Worm (Caenorhabditis elegans) whole organism, mixed stage, embryonic: ENCODE results near the gene clec-229.

ENCODE experiments used
- bed-3 ChIP-seq: fragments of 200-800 bp; sonication (Bioruptor generic); optimal IDR thresholded peaks from 3 replicates; lab custom pipeline; 2018; ENCODE audit warnings: mild to moderate bottlenecking, missing genetic modification characterization, moderate library complexity, missing compliant biosample characterization
- ceh-83 ChIP-seq: fragments of 200-800 bp; sonication (Bioruptor generic); optimal IDR thresholded peaks from 2 replicates; lab custom pipeline; 2018; ENCODE audit warnings: mild to moderate bottlenecking, missing genetic modification characterization, missing compliant biosample characterization
- ces-1 ChIP-seq: fragments of 150-350 bp; optimal IDR thresholded peaks from 2 replicates; lab custom pipeline; 2014; ENCODE audit warnings: missing biosample characterization, missing genetic modification reagents, missing genetic modification characterization
- lsy-2 ChIP-seq: fragments of 150-350 bp; optimal IDR thresholded peaks from 2 replicates; lab custom pipeline; 2014; ENCODE audit warnings: missing biosample characterization, missing genetic modification characterization
- mab-5 ChIP-seq: fragments of 150-350 bp; optimal IDR thresholded peaks from 2 replicates; lab custom pipeline; 2014; ENCODE audit warnings: missing biosample characterization, missing genetic modification characterization
- mep-1 ChIP-seq: fragments of 150-350 bp; optimal IDR thresholded peaks from 2 replicates; lab custom pipeline; 2017; ENCODE audit warnings: missing biosample characterization, missing genetic modification reagents, missing genetic modification characterization, inconsistent platforms
- nhr-2 ChIP-seq: fragments of 150-350 bp; optimal IDR thresholded peaks from 2 replicates; lab custom pipeline; 2014; ENCODE audit warnings: missing biosample characterization, missing genetic modification characterization
- nhr-237 ChIP-seq: fragments of 150-350 bp; optimal IDR thresholded peaks from 2 replicates; lab custom pipeline; 2014; ENCODE audit warnings: missing biosample characterization, missing genetic modification characterization
- pha-4 ChIP-seq: fragments of 150-350 bp; optimal IDR thresholded peaks from 2 replicates; lab custom pipeline; 2018; ENCODE audit warnings: missing biosample characterization, missing genetic modification reagents, missing genetic modification characterization
- sptf-1 ChIP-seq: sonication (generic microtip); optimal IDR thresholded peaks from 2 replicates; lab custom pipeline; 2017; ENCODE audit warnings: mild to moderate bottlenecking, missing genetic modification characterization, moderate library complexity, missing compliant biosample characterization
- unc-120 ChIP-seq: sonication (generic microtip); optimal IDR thresholded peaks from 2 replicates; lab custom pipeline; 2017; ENCODE audit warnings: missing genetic modification characterization, missing compliant biosample characterization; ENCODE audit not compliant: poor library complexity, severe bottlenecking

ce11 chrV:15349044-15349443 lies 7.7 kb upstream of the clec-229 start, which contains the start of gene clec-230:
- TF ChIP-seq bed-3 (GFP tag; lab: Kevin White, UChicago) (no peak), mep-1 (tag; lab: Kevin White, UChicago) (no peak), lsy-2 (tag; lab: Kevin White, UChicago) (no peak), pha-4 (tag; lab: Kevin White, UChicago) (no peak), sptf-1 (no peak), ces-1 (GFP tag; lab: Kevin White, UChicago) (no peak), unc-120 (tag; lab: Kevin White, UChicago) (no peak), nhr-2 (tag; lab: Kevin White, UChicago) (no peak), mab-5 (tag; lab: Kevin White, UChicago) (no peak), ceh-83 (GFP tag; lab: Kevin White, UChicago) (no peak), nhr-237 (no peak)
